Worm (Caenorhabditis elegans): ENCODE results near the gene cdh-3.
A peak's percentile ranks its signal among the peaks of the same experiment; 100 is the strongest.

The cdh-3 gene

ce11 chrIII:7723412-7724068 is 30.7 kb downstream of the cdh-3 start:
- TF ChIP-seq lin-15B (tag; optimal IDR thresholded peaks at IDR 0.05) (no peak), aha-1 (tag) (peak; percentile 64), spr-1 (tag; optimal IDR thresholded peaks at IDR 0.05) (no peak), ceh-82 (tag; optimal IDR thresholded peaks at IDR 0.05) (no peak), php-3 (GFP tag; IDR thresholded peaks at IDR 0.05) (no peak), D1046.2 (GFP tag; IDR thresholded peaks at IDR 0.05) (no peak), lir-3 (tag; optimal IDR thresholded peaks at IDR 0.05) (no peak), jun-1 (tag; optimal IDR thresholded peaks at IDR 0.05) (no peak), set-16 (GFP tag; IDR thresholded peaks at IDR 0.05) (no peak), nhr-6 (tag; optimal IDR thresholded peaks at IDR 0.05) (no peak), skn-1 (tag; optimal IDR thresholded peaks at IDR 0.05) (no peak), zag-1 (tag; optimal IDR thresholded peaks at IDR 0.05) (no peak), nhr-10 (tag; optimal IDR thresholded peaks at IDR 0.05) (no peak), attf-4 (tag; optimal IDR thresholded peaks at IDR 0.05) (no peak), unc-130 (GFP tag; optimal IDR thresholded peaks at IDR 0.05) (no peak), nhr-76 (tag; optimal IDR thresholded peaks at IDR 0.05) (peak; percentile 9), unc-62 (GFP tag; optimal IDR thresholded peaks at IDR 0.05 in 1 of 2) (peak in 1 of 2 experiments; percentile 93), unc-62 (tag; optimal IDR thresholded peaks at IDR 0.05) (peak; percentile 10), nhr-237 (tag; optimal IDR thresholded peaks at IDR 0.05) (no peak), hlh-11 (tag; optimal IDR thresholded peaks at IDR 0.05) (peak; percentile 57), lin-13 (GFP tag; optimal IDR thresholded peaks at IDR 0.05) (no peak), tra-1 (GFP tag; IDR thresholded peaks at IDR 0.05) (0 out of 2 replicates have a peak, but pooled peaks have one; percentile 44), mdl-1 (tag; optimal IDR thresholded peaks at IDR 0.05) (peak in 1 of 2 experiments; percentile 54), Y105C5A.15 (GFP tag; IDR thresholded peaks at IDR 0.05) (no peak), nhr-48 (tag; optimal IDR thresholded peaks at IDR 0.05) (peak; percentile 53), madf-5 (GFP tag; IDR thresholded peaks at IDR 0.05) (no peak), zip-11 (GFP tag; IDR thresholded peaks at IDR 0.05) (no peak), mdt-29 (GFP tag; IDR thresholded peaks at IDR 0.05) (no peak), lin-39 (tag; optimal IDR thresholded peaks at IDR 0.05) (no peak), nhr-77 (tag; optimal IDR thresholded peaks at IDR 0.05) (no peak), pha-4 (GFP tag; IDR thresholded peaks at IDR 0.05) (no peak), pha-4 (tag; optimal IDR thresholded peaks at IDR 0.05) (no peak), tag-97 (GFP tag; IDR thresholded peaks at IDR 0.05) (no peak), ceh-20 (GFP tag; IDR thresholded peaks at IDR 0.05) (peak; percentile 35; the same call in 1 of the 2 replicates), ceh-44 (GFP tag; IDR thresholded peaks at IDR 0.05) (no peak), T26A8.4 (GFP tag; IDR thresholded peaks at IDR 0.05) (no peak), rbr-2 (tag; optimal IDR thresholded peaks at IDR 0.05) (peak; percentile 58), Y75B8A.6 (GFP tag; IDR thresholded peaks at IDR 0.05) (0 out of 2 replicates have a peak, but pooled peaks have one; percentile 10), mxl-2 (GFP tag; conservative IDR thresholded peaks at IDR 0.05) (no peak), hif-1 (tag; optimal IDR thresholded peaks at IDR 0.05) (peak in 1 of 2 experiments; percentile 45), lim-7 (GFP tag; IDR thresholded peaks at IDR 0.05) (no peak), daf-16 (GFP tag; optimal IDR thresholded peaks at IDR 0.05) (peak in 1 of 2 experiments; percentile 70), daf-16 (tag; optimal IDR thresholded peaks at IDR 0.05) (no peak), mep-1 (tag; optimal IDR thresholded peaks at IDR 0.05) (peak; percentile 65), ceh-62 (tag; optimal IDR thresholded peaks at IDR 0.05) (no peak), nhr-28 (tag; optimal IDR thresholded peaks at IDR 0.05) (peak; percentile 3), hmg-1.1 (GFP tag; IDR thresholded peaks at IDR 0.05) (no peak), lin-29 (GFP tag; IDR thresholded peaks at IDR 0.05) (no peak), F37D6.2 (tag; optimal IDR thresholded peaks at IDR 0.05) (no peak), snpc-4 (tag; optimal IDR thresholded peaks at IDR 0.05) (no peak), dpl-1 (GFP tag; optimal IDR thresholded peaks at IDR 0.05) (peak; percentile 29), daf-12 (tag; optimal IDR thresholded peaks at IDR 0.05) (no peak), spr-3 (GFP tag; optimal IDR thresholded peaks at IDR 0.05) (no peak)
